Worm (Caenorhabditis elegans): Measurements from ENCODE around the gene Y5H2A.4.
"Not testable (repeated sequence)": the region's sequence is repeated elsewhere in the genome, so short reads cannot be mapped to it uniquely, and the experiment has no call there.

Gene Y5H2A.4

ce11 chrV:2274253-2274892 is at the start of gene Y5H2A.4, which contains the start of gene abu-4:
Gene Y5H2A.4 (minus strand): TSS chrV:2274353.
Gene abu-4 (plus strand): TSS chrV:2274842.
- no peak for TF ChIP-seq sptf-1 (tag; optimal IDR thresholded peaks at IDR 0.05)
- no peak for TF ChIP-seq drap-1 (GFP tag; optimal IDR thresholded peaks at IDR 0.05)
- TF ChIP-seq ceh-83 (GFP tag; optimal IDR thresholded peaks at IDR 0.05): no peak
- TF ChIP-seq unc-120 (tag; optimal IDR thresholded peaks at IDR 0.05; ENCODE audit: poor library complexity, severe bottlenecking): no peak
- TF ChIP-seq nhr-2 (tag; optimal IDR thresholded peaks at IDR 0.05): no peak
- no peak for TF ChIP-seq elt-3 (tag; optimal IDR thresholded peaks at IDR 0.05)
- no peak for TF ChIP-seq nhr-76 (tag; optimal IDR thresholded peaks at IDR 0.05)
- no peak for TF ChIP-seq mab-5 (tag; optimal IDR thresholded peaks at IDR 0.05)
- TF ChIP-seq zip-8 (tag; optimal IDR thresholded peaks at IDR 0.05): no peak
- no peak for TF ChIP-seq hlh-1 (tag; optimal IDR thresholded peaks at IDR 0.05)

DNA sequence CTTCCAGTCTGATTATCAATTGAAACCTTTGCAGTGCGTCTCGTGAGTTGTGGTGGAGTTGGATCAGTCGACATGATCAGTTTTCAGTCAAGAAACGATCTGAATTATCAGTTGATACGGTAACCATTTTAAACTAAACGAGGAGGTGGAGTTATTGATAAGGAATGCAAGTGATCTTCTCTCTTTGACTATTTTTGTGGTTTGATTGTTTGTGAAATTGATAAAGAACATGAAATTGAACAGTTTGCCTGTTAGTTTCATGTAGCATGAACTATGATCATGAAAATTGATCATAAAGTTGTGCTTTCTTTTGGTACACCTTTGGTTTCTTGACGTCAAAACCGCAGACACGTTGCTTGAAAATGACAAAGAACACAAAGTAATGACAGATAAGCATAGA is 48.3 kb upstream of the Y5H2A.4 start, which contains the start of gene pud-1.2:
pud-1.2 (minus strand) TSS at position 101 of the 400 bp plus-strand sequence.
- TF ChIP-seq elt-1 (tag; optimal IDR thresholded peaks at IDR 0.05; ENCODE audit: borderline replicate concordance, insufficient read depth); ceh-39 (tag; optimal IDR thresholded peaks at IDR 0.05); drap-1 (GFP tag; optimal IDR thresholded peaks at IDR 0.05): not testable (repeated sequence)

ce11 chrV:2321001-2321400 is 46.8 kb upstream of the Y5H2A.4 start, which contains the start of gene Y19D10B.6:
Gene Y19D10B.6 (minus strand): TSS chrV:2321101.
- TF ChIP-seq unc-120 (tag; optimal IDR thresholded peaks at IDR 0.05; ENCODE audit: poor library complexity, severe bottlenecking); ceh-39 (tag; optimal IDR thresholded peaks at IDR 0.05); ceh-83 (GFP tag; optimal IDR thresholded peaks at IDR 0.05): not testable (repeated sequence)

ce11 chrV:2308246-2308645 is 34.1 kb upstream of the Y5H2A.4 start:
- TF ChIP-seq sptf-1 (tag; optimal IDR thresholded peaks at IDR 0.05) (no peak), drap-1 (GFP tag; optimal IDR thresholded peaks at IDR 0.05) (no peak), cnd-1 (tag; optimal IDR thresholded peaks at IDR 0.05) (no peak), unc-62 (GFP tag; optimal IDR thresholded peaks at IDR 0.05) (no peak), mep-1 (tag; optimal IDR thresholded peaks at IDR 0.05) (no peak), ham-2 (GFP tag; optimal IDR thresholded peaks at IDR 0.05) (no peak), hlh-1 (tag; optimal IDR thresholded peaks at IDR 0.05) (no peak)

ce11 chrV:2306383-2306782 is 32.2 kb upstream of the Y5H2A.4 start:
- TF ChIP-seq cnd-1 (tag; optimal IDR thresholded peaks at IDR 0.05) (no peak), M03D4.4 (tag; optimal IDR thresholded peaks at IDR 0.05) (no peak), unc-120 (tag; optimal IDR thresholded peaks at IDR 0.05; ENCODE audit: poor library complexity, severe bottlenecking) (no peak), nhr-237 (tag; optimal IDR thresholded peaks at IDR 0.05) (no peak), ztf-11 (tag; optimal IDR thresholded peaks at IDR 0.05) (no peak), mep-1 (tag; optimal IDR thresholded peaks at IDR 0.05) (no peak), flh-1 (GFP tag; optimal IDR thresholded peaks at IDR 0.05) (no peak), nhr-28 (tag; optimal IDR thresholded peaks at IDR 0.05) (no peak), lsy-2 (tag; optimal IDR thresholded peaks at IDR 0.05) (no peak), ceh-83 (GFP tag; optimal IDR thresholded peaks at IDR 0.05) (no peak), bed-3 (GFP tag; optimal IDR thresholded peaks at IDR 0.05) (no peak), blmp-1 (tag; optimal IDR thresholded peaks at IDR 0.05) (no peak), ceh-39 (tag; optimal IDR thresholded peaks at IDR 0.05) (no peak), lin-32 (GFP tag; optimal IDR thresholded peaks at IDR 0.05) (no peak), elt-1 (tag; optimal IDR thresholded peaks at IDR 0.05; ENCODE audit: borderline replicate concordance, insufficient read depth) (no peak), zip-8 (tag; optimal IDR thresholded peaks at IDR 0.05) (no peak), nhr-76 (tag; optimal IDR thresholded peaks at IDR 0.05) (no peak), ham-2 (GFP tag; optimal IDR thresholded peaks at IDR 0.05) (no peak), ceh-43 (GFP tag; optimal IDR thresholded peaks at IDR 0.05) (no peak)

ce11 chrV:2303775-2304174 is 29.6 kb upstream of the Y5H2A.4 start, which contains the start of gene irld-15:
Gene irld-15 (minus strand): TSS chrV:2303875.
- TF ChIP-seq sptf-1 (tag; optimal IDR thresholded peaks at IDR 0.05) (no peak), nhr-237 (tag; optimal IDR thresholded peaks at IDR 0.05) (no peak), nhr-12 (tag; optimal IDR thresholded peaks at IDR 0.05) (no peak), flh-1 (GFP tag; optimal IDR thresholded peaks at IDR 0.05) (no peak), nhr-2 (tag; optimal IDR thresholded peaks at IDR 0.05) (no peak), cnd-1 (tag; optimal IDR thresholded peaks at IDR 0.05) (no peak), nhr-28 (tag; optimal IDR thresholded peaks at IDR 0.05) (no peak), mab-5 (tag; optimal IDR thresholded peaks at IDR 0.05) (no peak), unc-39 (tag; optimal IDR thresholded peaks at IDR 0.05) (no peak), elt-3 (tag; optimal IDR thresholded peaks at IDR 0.05) (no peak), sem-2 (GFP tag; optimal IDR thresholded peaks at IDR 0.05) (no peak), lin-32 (GFP tag; optimal IDR thresholded peaks at IDR 0.05) (no peak), ceh-43 (GFP tag; optimal IDR thresholded peaks at IDR 0.05) (no peak), pha-4 (tag; optimal IDR thresholded peaks at IDR 0.05) (no peak), snpc-4 (tag; optimal IDR thresholded peaks at IDR 0.05) (no peak), tbx-8 (GFP tag; optimal IDR thresholded peaks at IDR 0.05) (no peak), elt-1 (tag; optimal IDR thresholded peaks at IDR 0.05; ENCODE audit: borderline replicate concordance, insufficient read depth) (no peak), lsy-2 (tag; optimal IDR thresholded peaks at IDR 0.05) (no peak), M03D4.4 (tag; optimal IDR thresholded peaks at IDR 0.05) (no peak)

All from whole organism, mixed stage, embryonic.